Worm (Caenorhabditis elegans) whole organism, L4 larva: Measurements from ENCODE around the gene vha-4.

Experiments used
- egl-27 ChIP-seq: sonication (generic microtip); optimal IDR thresholded peaks from 3 replicates; lab custom pipeline; 2017; ENCODE audit warnings: missing biosample characterization, missing genetic modification reagents, missing genetic modification characterization
- lin-29 ChIP-seq: fragments of 200-800 bp; sonication (Bioruptor generic); IDR thresholded peaks from 2 replicates; pipeline ENCODE4 v1.3.6; 2022; ENCODE audit warnings: missing genetic modification reagents, missing genetic modification characterization, missing compliant biosample characterization
- zag-1 ChIP-seq: fragments of 150-350 bp; optimal IDR thresholded peaks from 2 replicates; lab custom pipeline; 2014; ENCODE audit warnings: missing biosample characterization, missing genetic modification characterization

- TF ChIP-seq zag-1: no peak
- no peak for TF ChIP-seq lin-29 (GFP tag; lab: Robert Waterston, UW)
- TF ChIP-seq egl-27: no peak
These were observed 31.9 kb upstream of the vha-4 start, which contains the start of gene ZK675.4 for ce11 chrII:7911015-7911414.
